Fruit fly (Drosophila melanogaster): ENCODE measurements around the gene Wnt5.

The Wnt5 gene

dm6 chrX:18533308-18533707, 28.1 kb upstream of the Wnt5 start (continued):
- no peak for TF ChIP-seq CG8119 (GFP tag; IDR thresholded peaks at IDR 0.05)
- TF ChIP-seq Ets96B (tag; optimal IDR thresholded peaks at IDR 0.05) = no peak
- TF ChIP-seq ss (GFP tag; optimal IDR thresholded peaks at IDR 0.05) = no peak
- TF ChIP-seq fd59A (GFP tag; optimal IDR thresholded peaks at IDR 0.05) = no peak
- peak; percentile 5 for TF ChIP-seq Met (GFP tag; optimal IDR thresholded peaks at IDR 0.05)
- peak; percentile 84 for TF ChIP-seq Eip78C (GFP tag)
- TF ChIP-seq CG9139 (GFP tag; optimal IDR thresholded peaks at IDR 0.05) = no peak
- no peak for TF ChIP-seq Gug (GFP tag; IDR thresholded peaks at IDR 0.05)
- peak; percentile 23 for TF ChIP-seq achi (GFP tag; optimal IDR thresholded peaks at IDR 0.05)
- no peak for TF ChIP-seq Sox15 (GFP tag; optimal IDR thresholded peaks at IDR 0.05)
- no peak for TF ChIP-seq eg (GFP tag; IDR thresholded peaks at IDR 0.05)
- TF ChIP-seq CG8632 (GFP tag; optimal IDR thresholded peaks at IDR 0.05) = peak; percentile 25

DNA sequence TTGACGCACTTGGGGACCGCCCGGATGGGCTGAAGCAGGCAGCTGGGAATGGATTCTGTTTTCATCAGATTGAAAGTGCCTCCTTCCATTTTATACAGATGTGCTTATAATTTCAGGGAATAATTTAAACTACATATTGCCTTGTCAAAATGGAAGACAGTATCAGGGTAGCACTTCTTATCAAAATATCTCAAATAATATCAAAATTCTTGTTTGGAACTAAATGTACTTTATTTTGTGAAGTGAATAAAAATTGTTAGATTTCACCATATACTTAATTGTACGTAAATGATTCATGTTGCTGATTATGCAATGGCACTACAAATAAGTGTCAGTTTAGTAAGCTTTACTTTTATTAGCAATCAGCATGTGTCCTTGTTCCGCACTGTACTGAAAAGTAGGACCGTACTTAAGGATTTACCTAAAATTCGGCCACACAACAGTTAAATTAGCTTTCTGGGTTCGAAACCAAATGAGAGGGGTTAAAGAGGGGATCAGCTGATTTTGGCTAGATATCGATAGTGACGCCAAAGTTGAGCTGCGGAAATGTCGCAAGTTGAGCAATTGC, 23.0 kb upstream of the Wnt5 start, which contains the start of the genes CG15042 and CG15047:
CG15042 (minus strand) TSS at position 101 of the 568 bp plus-strand sequence.
CG15047 (plus strand) TSS at position 518 of the 568 bp plus-strand sequence.
- TF ChIP-seq eg (GFP tag; IDR thresholded peaks at IDR 0.05) (no peak), net (GFP tag; optimal IDR thresholded peaks at IDR 0.05) (no peak), OdsH (GFP tag; optimal IDR thresholded peaks at IDR 0.05) (no peak), pdm3 (GFP tag; optimal IDR thresholded peaks at IDR 0.05) (no peak), Sox102F (GFP tag; optimal IDR thresholded peaks at IDR 0.05) (no peak), cyc (GFP tag; optimal IDR thresholded peaks at IDR 0.05) (no peak), Eip75B (GFP tag; optimal IDR thresholded peaks at IDR 0.05) (no peak), spab (GFP tag; optimal IDR thresholded peaks at IDR 0.05) (no peak), CG4318 (GFP tag; optimal IDR thresholded peaks at IDR 0.05) (no peak)

- TF ChIP-seq net (GFP tag; optimal IDR thresholded peaks at IDR 0.05) (peak; percentile 52), svp (GFP tag) (peak; percentile 77), CG31627 (GFP tag; optimal IDR thresholded peaks at IDR 0.05) (peak; percentile 5), CG8632 (GFP tag; optimal IDR thresholded peaks at IDR 0.05) (peak; percentile 21), spab (GFP tag; optimal IDR thresholded peaks at IDR 0.05) (peak; percentile 58), esn (GFP tag; optimal IDR thresholded peaks at IDR 0.05) (peak; percentile 41), ss (GFP tag; optimal IDR thresholded peaks at IDR 0.05) (peak; percentile 48 to 62), salr (GFP tag; optimal IDR thresholded peaks at IDR 0.05) (peak in 1 of 2 experiments; percentile 37), CG16779 (tag; optimal IDR thresholded peaks at IDR 0.05) (peak; percentile 12), Sox102F (GFP tag; optimal IDR thresholded peaks at IDR 0.05) (peak; percentile 25), fkh (GFP tag; optimal IDR thresholded peaks at IDR 0.05) (no peak), CG15336 (GFP tag; IDR thresholded peaks at IDR 0.05) (peak; percentile 61), Lpt (GFP tag; optimal IDR thresholded peaks at IDR 0.05) (no peak), Sox14 (GFP tag; optimal IDR thresholded peaks at IDR 0.05) (peak; percentile 27), pdm3 (GFP tag; optimal IDR thresholded peaks at IDR 0.05) (peak; percentile 47), dsx (GFP tag; optimal IDR thresholded peaks at IDR 0.05; ENCODE audit: poor library complexity, severe bottlenecking) (peak; percentile 29), topi (GFP tag; optimal IDR thresholded peaks at IDR 0.05) (peak; percentile 31), CG11762 (GFP tag; optimal IDR thresholded peaks at IDR 0.05; ENCODE audit: insufficient read depth) (no peak), CG7368 (GFP tag; optimal IDR thresholded peaks at IDR 0.05) (no peak), Eip93F (GFP tag; optimal IDR thresholded peaks at IDR 0.05) (no peak), CG8119 (GFP tag; IDR thresholded peaks at IDR 0.05) (peak; percentile 41; the same call in 2 of the 3 replicates), CG6163 (GFP tag; IDR thresholded peaks at IDR 0.05) (no peak), CG6792 (GFP tag; optimal IDR thresholded peaks at IDR 0.05) (peak; percentile 23), Hr4 (GFP tag; optimal IDR thresholded peaks at IDR 0.05) (peak; percentile 44), vri (GFP tag; optimal IDR thresholded peaks at IDR 0.05) (no peak), CG3919 (GFP tag; optimal IDR thresholded peaks at IDR 0.05) (peak; percentile 34), CG6808 (GFP tag; optimal IDR thresholded peaks at IDR 0.05) (peak; percentile 58), CG6276 (GFP tag; optimal IDR thresholded peaks at IDR 0.05) (peak; percentile 49), CG11294 (GFP tag; IDR thresholded peaks at IDR 0.05) (no peak), CG32006 (GFP tag; optimal IDR thresholded peaks at IDR 0.05) (peak; percentile 65), CG10631 (GFP tag; optimal IDR thresholded peaks at IDR 0.05) (peak; percentile 38), fd59A (GFP tag; optimal IDR thresholded peaks at IDR 0.05) (peak; percentile 40), Eip75B (GFP tag; optimal IDR thresholded peaks at IDR 0.05) (peak; percentile 51), CG4318 (GFP tag; optimal IDR thresholded peaks at IDR 0.05) (no peak), Eip78C (GFP tag) (peak; percentile 85), Sox15 (GFP tag; optimal IDR thresholded peaks at IDR 0.05) (peak; percentile 14)
Measured at dm6 chrX:18524594-18525266, 19.5 kb upstream of the Wnt5 start.

All from whole organism, prepupa.